Fruit fly (Drosophila melanogaster): Measurements from ENCODE around the gene LysP.

DNA sequence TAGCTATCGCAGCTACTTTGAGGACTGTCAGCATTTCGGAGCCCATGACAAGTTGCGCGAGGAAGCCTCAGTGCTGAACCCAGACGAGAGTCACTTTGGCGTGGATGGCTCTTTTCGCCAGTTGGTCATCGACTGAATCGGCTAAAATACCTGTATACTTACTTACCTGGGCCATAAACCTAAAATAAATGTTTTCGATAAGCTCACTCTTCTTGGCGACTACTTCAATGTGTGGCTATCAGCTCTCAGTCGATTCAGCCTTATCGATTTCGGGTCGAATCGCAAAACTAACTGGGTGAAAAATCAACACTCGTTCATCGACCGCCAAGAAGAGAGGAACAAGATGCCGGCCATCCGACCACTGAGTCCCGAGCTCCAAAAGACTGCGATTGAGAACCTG is 15.3 kb upstream of the LysP start, which contains the start of gene CG33966:
- TF ChIP-seq fd59A (GFP tag; optimal IDR thresholded peaks at IDR 0.05) (no peak), CG16779 (tag; optimal IDR thresholded peaks at IDR 0.05) (no peak), Gug (GFP tag; IDR thresholded peaks at IDR 0.05) (no peak)
